Worm (Caenorhabditis elegans) whole organism, L3 larva: Measurements from ENCODE around the gene ugt-62.

ENCODE experiments used
- R02D3.7 ChIP-seq: fragments of 150-350 bp; optimal IDR thresholded peaks from 2 replicates; lab custom pipeline; 2014; ENCODE audit warnings: missing biosample characterization, missing genetic modification characterization
- ZK546.5 ChIP-seq: sonication (generic microtip); optimal IDR thresholded peaks from 2 replicates; lab custom pipeline; 2017; ENCODE audit warnings: missing biosample characterization, missing genetic modification characterization
- aly-2 ChIP-seq: fragments of 150-350 bp; optimal IDR thresholded peaks from 2 replicates; lab custom pipeline; 2014; ENCODE audit warnings: missing biosample characterization, missing genetic modification characterization
- ama-1 ChIP-seq: fragments of 150-350 bp; optimal IDR thresholded peaks from 2 replicates; lab custom pipeline; 2018
- ceh-28 ChIP-seq: fragments of 150-350 bp; optimal IDR thresholded peaks from 2 replicates; lab custom pipeline; 2014; ENCODE audit warnings: missing biosample characterization, missing genetic modification reagents, missing genetic modification characterization
- ceh-82 ChIP-seq: fragments of 150-350 bp; optimal IDR thresholded peaks from 2 replicates; lab custom pipeline; 2014; ENCODE audit warnings: missing biosample characterization, missing genetic modification characterization
- ceh-9 ChIP-seq: sonication (generic microtip); optimal IDR thresholded peaks from 2 replicates; lab custom pipeline; 2018; ENCODE audit warnings: missing biosample characterization, missing genetic modification characterization
- daf-12 ChIP-seq: fragments of 150-350 bp; optimal IDR thresholded peaks from 2 replicates; lab custom pipeline; 2014; ENCODE audit warnings: missing biosample characterization, missing genetic modification reagents, missing genetic modification characterization
- egl-27 ChIP-seq: sonication (generic microtip); optimal IDR thresholded peaks from 4 replicates; lab custom pipeline; 2017; ENCODE audit warnings: missing biosample characterization, missing genetic modification reagents, missing genetic modification characterization
- egl-5 ChIP-seq: fragments of 150-350 bp; optimal IDR thresholded peaks from 2 replicates; lab custom pipeline; 2017; ENCODE audit warnings: missing biosample characterization, missing genetic modification reagents, missing genetic modification characterization, inconsistent platforms
- elt-2 ChIP-seq: sonication (generic microtip); optimal IDR thresholded peaks from 2 replicates; lab custom pipeline; 2016; ENCODE audit warnings: missing genetic modification reagents, mild to moderate bottlenecking, missing genetic modification characterization, missing compliant biosample characterization
- elt-3 ChIP-seq, 3 experiments: fragments of 150-350 bp in 1 of 3; sonication (generic microtip) in 2 of 3; optimal IDR thresholded peaks; 2 replicates in 2 of 3; 4 replicates in 1 of 3; lab custom pipeline; 2014 to 2017; ENCODE audit warnings: missing biosample characterization in 3 of 3, missing genetic modification characterization in 3 of 3
- eor-1 ChIP-seq, 2 experiments: fragments of 150-350 bp; optimal IDR thresholded peaks; 2 replicates each; lab custom pipeline; 2014 to 2018; ENCODE audit warnings: missing biosample characterization in 2 of 2, missing genetic modification characterization in 2 of 2
- fkh-10 ChIP-seq: sonication (generic microtip); optimal IDR thresholded peaks from 2 replicates; lab custom pipeline; 2017; ENCODE audit warnings: missing biosample characterization, missing genetic modification reagents, missing genetic modification characterization
- fos-1 ChIP-seq: fragments of 150-350 bp; optimal IDR thresholded peaks from 2 replicates; lab custom pipeline; 2014; ENCODE audit warnings: missing biosample characterization, missing genetic modification characterization
- hmg-11 ChIP-seq: sonication (generic microtip); optimal IDR thresholded peaks from 2 replicates; lab custom pipeline; 2016; ENCODE audit warnings: missing genetic modification characterization, missing compliant biosample characterization
- jun-1 ChIP-seq: fragments of 150-350 bp; optimal IDR thresholded peaks from 2 replicates; lab custom pipeline; 2014; ENCODE audit warnings: missing biosample characterization, missing genetic modification reagents, missing genetic modification characterization
- lin-15B ChIP-seq: fragments of 150-350 bp; optimal IDR thresholded peaks from 2 replicates; lab custom pipeline; 2014; ENCODE audit warnings: missing biosample characterization, missing genetic modification characterization
- lin-39 ChIP-seq: fragments of 150-350 bp; optimal IDR thresholded peaks from 2 replicates; lab custom pipeline; 2018; ENCODE audit warnings: missing biosample characterization, missing genetic modification reagents, missing genetic modification characterization
- lsy-12 ChIP-seq: sonication (generic microtip); optimal IDR thresholded peaks from 2 replicates; lab custom pipeline; 2016; ENCODE audit warnings: mild to moderate bottlenecking, missing genetic modification characterization, missing compliant biosample characterization
- mdl-1 ChIP-seq: fragments of 150-350 bp; optimal IDR thresholded peaks from 2 replicates; lab custom pipeline; 2014; ENCODE audit warnings: missing biosample characterization, missing genetic modification characterization
- mml-1 ChIP-seq: fragments of 150-350 bp; sonication (generic microtip); optimal IDR thresholded peaks from 3 replicates; lab custom pipeline; 2014; ENCODE audit warnings: missing biosample characterization, missing genetic modification characterization
- nfya-1 ChIP-seq: sonication (generic microtip); optimal IDR thresholded peaks from 2 replicates; lab custom pipeline; 2017; ENCODE audit warnings: missing genetic modification characterization, mild to moderate bottlenecking, missing compliant biosample characterization, antibody characterized with exemption, moderate library complexity; ENCODE audit not compliant: insufficient read depth
- nhr-11 ChIP-seq: fragments of 150-350 bp; optimal IDR thresholded peaks from 2 replicates; lab custom pipeline; 2014; ENCODE audit warnings: missing biosample characterization, missing genetic modification characterization
- nhr-12 ChIP-seq: fragments of 150-350 bp; optimal IDR thresholded peaks from 2 replicates; lab custom pipeline; 2014; ENCODE audit warnings: missing biosample characterization, missing genetic modification characterization
- nhr-23 ChIP-seq: fragments of 150-350 bp; optimal IDR thresholded peaks from 2 replicates; lab custom pipeline; 2014; ENCODE audit warnings: missing biosample characterization, missing genetic modification reagents, missing genetic modification characterization
- nhr-237 ChIP-seq: fragments of 150-350 bp; optimal IDR thresholded peaks from 2 replicates; lab custom pipeline; 2014; ENCODE audit warnings: missing biosample characterization, missing genetic modification characterization
- nhr-25 ChIP-seq: sonication (generic microtip); optimal IDR thresholded peaks from 2 replicates; lab custom pipeline; 2017; ENCODE audit warnings: missing biosample characterization, missing genetic modification characterization
- nhr-28 ChIP-seq: fragments of 150-350 bp; optimal IDR thresholded peaks from 2 replicates; lab custom pipeline; 2014; ENCODE audit warnings: missing biosample characterization, missing genetic modification characterization
- nhr-43 ChIP-seq: sonication (generic microtip); optimal IDR thresholded peaks from 2 replicates; lab custom pipeline; 2016; ENCODE audit warnings: mild to moderate bottlenecking, missing genetic modification characterization, missing compliant biosample characterization; ENCODE audit not compliant: poor library complexity, severe bottlenecking
- nhr-67 ChIP-seq: fragments of 150-350 bp; optimal IDR thresholded peaks from 2 replicates; lab custom pipeline; 2014; ENCODE audit warnings: missing biosample characterization, missing genetic modification characterization
- nhr-76 ChIP-seq: fragments of 150-350 bp; sonication (generic microtip); optimal IDR thresholded peaks from 5 replicates; lab custom pipeline; 2014; ENCODE audit warnings: missing biosample characterization, missing genetic modification characterization
- nhr-77 ChIP-seq: fragments of 150-350 bp; optimal IDR thresholded peaks from 2 replicates; lab custom pipeline; 2014; ENCODE audit warnings: missing biosample characterization, missing genetic modification characterization
- pha-4 ChIP-seq: fragments of 150-350 bp; optimal IDR thresholded peaks from 2 replicates; lab custom pipeline; 2014; ENCODE audit warnings: missing biosample characterization, missing genetic modification reagents, missing genetic modification characterization
- pqm-1 ChIP-seq: fragments of 150-350 bp; optimal IDR thresholded peaks from 2 replicates; lab custom pipeline; 2017; ENCODE audit warnings: missing biosample characterization, missing genetic modification characterization, inconsistent platforms
- sea-2 ChIP-seq: fragments of 150-350 bp; sonication (generic microtip); optimal IDR thresholded peaks from 4 replicates; lab custom pipeline; 2014; ENCODE audit warnings: missing biosample characterization, missing genetic modification reagents, missing genetic modification characterization
- skn-1 ChIP-seq: fragments of 150-350 bp; optimal IDR thresholded peaks from 2 replicates; lab custom pipeline; 2014; ENCODE audit warnings: missing biosample characterization, missing genetic modification characterization
- snpc-4 ChIP-seq: fragments of 150-350 bp; optimal IDR thresholded peaks from 2 replicates; lab custom pipeline; 2014; ENCODE audit warnings: missing biosample characterization, missing genetic modification characterization
- tbx-2 ChIP-seq: sonication (generic microtip); optimal IDR thresholded peaks from 2 replicates; lab custom pipeline; 2016; ENCODE audit warnings: mild to moderate bottlenecking, missing genetic modification characterization, missing compliant biosample characterization
- unc-62 ChIP-seq: fragments of 150-350 bp; sonication (generic microtip); optimal IDR thresholded peaks from 4 replicates; lab custom pipeline; 2014; ENCODE audit warnings: missing biosample characterization, missing genetic modification reagents, missing genetic modification characterization
- zag-1 ChIP-seq: fragments of 150-350 bp; optimal IDR thresholded peaks from 2 replicates; lab custom pipeline; 2014; ENCODE audit warnings: missing biosample characterization, missing genetic modification characterization
- ztf-11 ChIP-seq: fragments of 150-350 bp; optimal IDR thresholded peaks from 2 replicates; lab custom pipeline; 2014; ENCODE audit warnings: missing biosample characterization, missing genetic modification characterization

Gene ugt-62

DNA sequence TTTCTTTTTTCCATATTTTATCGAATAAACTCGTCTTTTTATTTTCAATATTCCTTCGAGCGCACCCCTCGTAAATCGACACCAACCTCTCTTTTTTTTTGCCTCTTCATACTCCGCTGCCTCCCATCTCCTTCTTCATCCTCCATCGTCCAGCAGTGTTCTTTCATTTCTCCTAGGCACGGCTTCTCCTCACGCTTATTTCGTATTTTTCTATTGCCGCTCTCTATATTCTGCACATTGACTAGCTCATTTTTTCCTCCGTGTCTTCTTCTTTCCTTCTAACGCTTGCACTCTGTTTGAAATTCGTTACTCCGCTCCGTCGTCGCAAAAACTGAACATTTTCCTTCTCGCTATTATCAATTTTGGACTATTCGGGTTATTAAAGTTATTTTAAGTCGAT lies 14.9 kb upstream of the ugt-62 start:
- TF ChIP-seq nhr-23 (tag; lab: Kevin White, UChicago) (no peak), tbx-2 (tag; lab: Kevin White, UChicago) (no peak), skn-1 (tag; lab: Kevin White, UChicago) (no peak), lin-39 (peak; percentile 16), aly-2 (tag; lab: Kevin White, UChicago) (no peak), daf-12 (tag; lab: Kevin White, UChicago) (no peak), hmg-11 (tag; lab: Kevin White, UChicago) (peak; percentile 12), nhr-67 (tag; lab: Kevin White, UChicago) (no peak), lsy-12 (no peak), pqm-1 (tag; lab: Kevin White, UChicago) (no peak), egl-5 (tag; lab: Kevin White, UChicago) (no peak), ceh-9 (tag; lab: Kevin White, UChicago) (no peak), fos-1 (tag; lab: Kevin White, UChicago) (no peak), sea-2 (no peak), nhr-43 (tag; lab: Kevin White, UChicago) (no peak), nhr-77 (tag; lab: Kevin White, UChicago) (no peak), nfya-1 (tag; lab: Kevin White, UChicago) (peak; percentile 50), lin-15B (no peak), ztf-11 (tag; lab: Kevin White, UChicago) (no peak), ama-1 (lab: Kevin White, UChicago) (no peak), jun-1 (tag; lab: Kevin White, UChicago) (no peak), elt-2 (tag; lab: Kevin White, UChicago) (no peak), mdl-1 (tag; lab: Kevin White, UChicago) (no peak), ZK546.5 (tag; lab: Kevin White, UChicago) (no peak)

DNA sequence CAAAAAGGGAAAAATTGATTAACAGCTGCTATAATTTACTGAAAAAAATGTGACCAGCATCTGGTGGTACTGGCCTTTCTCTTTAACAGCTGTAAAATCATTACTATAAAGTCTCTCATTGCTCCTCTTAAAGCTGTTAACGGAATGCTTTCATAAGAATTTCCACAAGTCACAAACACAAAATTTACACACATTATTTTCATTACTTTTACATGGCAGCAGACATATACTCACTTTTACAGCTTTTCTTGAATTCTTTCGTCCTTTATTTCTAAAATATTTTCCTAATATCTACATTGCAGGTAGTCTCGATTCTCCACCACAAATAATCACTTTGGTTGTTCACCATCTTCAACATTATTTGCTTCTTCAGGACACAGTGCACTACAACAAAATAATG lies 12.9 kb upstream of the ugt-62 start, which contains the start of gene imph-1:
Gene imph-1 (plus strand): TSS at position 301 of the 400 bp plus-strand sequence.
- TF ChIP-seq ceh-28 (tag; lab: Kevin White, UChicago): no peak
- no peak for TF ChIP-seq nhr-77 (tag; lab: Kevin White, UChicago)
- TF ChIP-seq hmg-11 (tag; lab: Kevin White, UChicago): no peak
- TF ChIP-seq fkh-10: no peak
- TF ChIP-seq ZK546.5 (tag; lab: Kevin White, UChicago): no peak
- no peak for TF ChIP-seq R02D3.7
- no peak for TF ChIP-seq ceh-82 (tag; lab: Kevin White, UChicago)
- no peak for TF ChIP-seq mml-1 (tag; lab: Kevin White, UChicago)
- TF ChIP-seq nfya-1 (tag; lab: Kevin White, UChicago): no peak
- TF ChIP-seq daf-12 (tag; lab: Kevin White, UChicago): no peak
- no peak for TF ChIP-seq lin-39
- no peak for TF ChIP-seq egl-27 (tag; lab: Kevin White, UChicago)
- TF ChIP-seq ama-1 (lab: Kevin White, UChicago): no peak

DNA sequence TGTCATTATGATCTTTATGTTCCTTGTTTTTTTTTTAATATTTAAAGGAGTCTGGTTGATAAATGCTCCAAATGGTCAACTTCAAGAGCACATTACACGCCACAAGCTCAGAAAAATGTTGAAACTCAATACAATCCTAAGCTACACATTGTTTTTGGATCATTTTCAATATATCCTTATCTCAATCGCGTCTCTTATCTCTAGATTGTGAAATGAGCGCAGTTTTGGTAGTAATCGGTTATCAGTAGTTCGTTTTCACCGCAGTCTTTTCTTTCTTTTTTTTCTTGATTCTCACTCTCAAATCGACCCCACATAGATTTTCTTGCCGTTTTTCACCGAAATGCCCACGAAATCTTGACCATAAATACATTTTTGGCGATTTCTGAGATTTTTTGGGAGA lies 12.4 kb upstream of the ugt-62 start:
- TF ChIP-seq nhr-25 (no peak), sea-2 (no peak), ceh-82 (tag; lab: Kevin White, UChicago) (no peak), elt-2 (tag; lab: Kevin White, UChicago) (peak; percentile 56)
- TF ChIP-seq, all 47 proteins: peak for 1

DNA sequence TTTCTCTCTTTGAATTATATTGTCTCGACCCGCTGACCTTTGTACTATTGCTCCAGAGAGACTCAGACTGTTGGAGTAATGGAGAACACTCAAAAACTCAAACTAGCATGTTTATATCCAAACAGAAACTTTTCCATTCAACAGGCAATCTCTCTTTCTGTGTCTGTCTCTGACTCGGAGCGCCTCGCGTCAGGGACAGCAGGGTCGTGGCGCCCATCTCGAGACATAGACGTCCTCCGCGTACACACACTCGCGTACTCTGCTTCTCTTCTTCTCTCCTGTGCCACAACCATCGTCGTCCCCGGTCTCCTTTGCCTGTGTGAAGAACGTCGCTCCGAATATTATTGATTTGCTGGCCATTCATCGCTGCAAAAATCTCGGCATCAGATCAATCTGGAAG lies 11.5 kb upstream of the ugt-62 start:
- TF ChIP-seq hmg-11 (tag; lab: Kevin White, UChicago) (peak; percentile 91), nhr-43 (tag; lab: Kevin White, UChicago) (peak; percentile 11), R02D3.7 (peak; percentile 52), nhr-76 (tag; lab: Kevin White, UChicago) (no peak), lin-39 (peak; percentile 87), nhr-28 (no peak), nhr-23 (tag; lab: Kevin White, UChicago) (peak; percentile 61), nhr-11 (tag; lab: Kevin White, UChicago) (no peak), elt-2 (tag; lab: Kevin White, UChicago) (peak; percentile 80), daf-12 (tag; lab: Kevin White, UChicago) (no peak), snpc-4 (tag; lab: Kevin White, UChicago) (peak; percentile 38), egl-5 (tag; lab: Kevin White, UChicago) (peak; percentile 27), nhr-237 (tag; lab: Kevin White, UChicago) (no peak), ztf-11 (tag; lab: Kevin White, UChicago) (no peak), nhr-12 (tag; lab: Kevin White, UChicago) (no peak), pqm-1 (tag; lab: Kevin White, UChicago) (peak; percentile 81), zag-1 (tag; lab: Kevin White, UChicago) (no peak), aly-2 (tag; lab: Kevin White, UChicago) (no peak), egl-27 (tag; lab: Kevin White, UChicago) (no peak), nfya-1 (tag; lab: Kevin White, UChicago) (peak; percentile 81), nhr-25 (peak; percentile 79), fos-1 (tag; lab: Kevin White, UChicago) (no peak), tbx-2 (tag; lab: Kevin White, UChicago) (no peak), pha-4 (tag; lab: Kevin White, UChicago) (peak; percentile 94), nhr-77 (tag; lab: Kevin White, UChicago) (no peak), eor-1 (tag; optimal IDR thresholded peaks at IDR 0.05; lab: Kevin White, UChicago) (no peak), unc-62 (GFP tag; lab: Kevin White, UChicago) (no peak), nhr-67 (tag; lab: Kevin White, UChicago) (no peak), elt-3 (tag; optimal IDR thresholded peaks at IDR 0.05; lab: Kevin White, UChicago) (no peak), ceh-9 (tag; lab: Kevin White, UChicago) (no peak), skn-1 (tag; lab: Kevin White, UChicago) (no peak), ZK546.5 (tag; lab: Kevin White, UChicago) (no peak), mml-1 (tag; lab: Kevin White, UChicago) (no peak), lin-15B (peak; percentile 72)
